Fruit fly (Drosophila melanogaster) whole organism, adult: Measurements from ENCODE around the gene CG17597.

Experiments
- CG11617 ChIP-seq: fragments of 200-800 bp; sonication (Bioruptor generic); optimal IDR thresholded peaks from 2 replicates; lab custom pipeline; 2017; ENCODE audit warnings: mild to moderate bottlenecking, missing biosample characterization, missing genetic modification reagents, missing genetic modification characterization
- CG12768 ChIP-seq: fragments of 200-800 bp; sonication (Bioruptor generic); optimal IDR thresholded peaks from 2 replicates; lab custom pipeline; 2017; ENCODE audit warnings: missing biosample characterization, missing genetic modification characterization, mild to moderate bottlenecking, moderate library complexity, missing genetic modification reagents
- CG14711 ChIP-seq: fragments of 200-800 bp; sonication (Bioruptor generic); optimal IDR thresholded peaks from 2 replicates; lab custom pipeline; 2018; ENCODE audit warnings: missing biosample characterization, mild to moderate bottlenecking, missing genetic modification characterization, moderate library complexity
- CG1620 ChIP-seq: fragments of 200-800 bp; sonication (Bioruptor generic); optimal IDR thresholded peaks from 2 replicates; lab custom pipeline; 2016; ENCODE audit warnings: missing biosample characterization, missing genetic modification characterization
- CG33017 ChIP-seq: fragments of 200-800 bp; sonication (Bioruptor generic); optimal IDR thresholded peaks from 2 replicates; lab custom pipeline; 2018; ENCODE audit warnings: missing biosample characterization, mild to moderate bottlenecking, missing genetic modification characterization, moderate library complexity
- CG5204 ChIP-seq: fragments of 200-800 bp; sonication (Bioruptor generic); optimal IDR thresholded peaks from 2 replicates; lab custom pipeline; 2016; ENCODE audit warnings: missing biosample characterization, missing genetic modification characterization
- CG7045 ChIP-seq: fragments of 200-800 bp; sonication (Bioruptor generic); optimal IDR thresholded peaks from 2 replicates; lab custom pipeline; 2017; ENCODE audit warnings: missing biosample characterization, mild to moderate bottlenecking, missing genetic modification characterization
- CG7101 ChIP-seq: fragments of 200-800 bp; sonication (Bioruptor generic); optimal IDR thresholded peaks from 2 replicates; lab custom pipeline; 2018; ENCODE audit warnings: missing biosample characterization, mild to moderate bottlenecking, missing genetic modification characterization, moderate library complexity
- Hr96 ChIP-seq: fragments of 200-800 bp; sonication (Bioruptor generic); optimal IDR thresholded peaks from 2 replicates; lab custom pipeline; 2016; ENCODE audit warnings: missing biosample characterization, missing genetic modification characterization
- Mnt ChIP-seq: fragments of 200-800 bp; sonication (Bioruptor generic); optimal IDR thresholded peaks from 2 replicates; lab custom pipeline; 2016; ENCODE audit warnings: missing biosample characterization, mild to moderate bottlenecking, missing genetic modification characterization
- bab1 ChIP-seq: fragments of 200-800 bp; sonication (Bioruptor generic); optimal IDR thresholded peaks from 3 replicates; lab custom pipeline; 2019; ENCODE audit warnings: missing biosample characterization, mild to moderate bottlenecking, missing genetic modification characterization, moderate library complexity
- cic ChIP-seq: fragments of 200-800 bp; sonication (Bioruptor generic); optimal IDR thresholded peaks from 2 replicates; lab custom pipeline; 2017; ENCODE audit warnings: missing biosample characterization, mild to moderate bottlenecking, missing genetic modification characterization, moderate library complexity
- kay ChIP-seq: fragments of 200-800 bp; sonication (Bioruptor generic); peaks from one replicate; lab custom pipeline; 2016; ENCODE audit warnings: missing biosample characterization, missing genetic modification characterization, borderline replicate concordance
- ovo ChIP-seq: fragments of 200-800 bp; sonication (Bioruptor generic); optimal IDR thresholded peaks from 2 replicates; lab custom pipeline; 2016; ENCODE audit warnings: missing biosample characterization, missing genetic modification characterization
- pad ChIP-seq: fragments of 200-800 bp; sonication (Bioruptor generic); optimal IDR thresholded peaks from 3 replicates; lab custom pipeline; 2017; ENCODE audit warnings: missing biosample characterization, missing genetic modification characterization, mild to moderate bottlenecking, moderate library complexity, missing genetic modification reagents
- tj ChIP-seq: fragments of 200-800 bp; sonication (Bioruptor generic); optimal IDR thresholded peaks from 3 replicates; lab custom pipeline; 2017; ENCODE audit warnings: missing biosample characterization, mild to moderate bottlenecking, missing genetic modification characterization, moderate library complexity

The CG17597 gene

dm6 chr2L:18783357-18784040 lies 47.5 kb downstream of the CG17597 start:
- no peak for TF ChIP-seq pad (GFP tag; lab: Kevin White, UChicago)
- no peak for TF ChIP-seq ovo
- no peak for TF ChIP-seq Hr96
- no peak for TF ChIP-seq CG33017
- no peak for TF ChIP-seq CG14711 (tag; lab: Kevin White, UChicago)
- TF ChIP-seq CG1620 (GFP tag; lab: Kevin White, UChicago): no peak
- no peak for TF ChIP-seq cic
- TF ChIP-seq CG12768: no peak
- no peak for TF ChIP-seq CG7101 (tag; lab: Kevin White, UChicago)
- no peak for TF ChIP-seq CG5204 (GFP tag; lab: Kevin White, UChicago)
- no peak for TF ChIP-seq tj
- no peak for TF ChIP-seq bab1 (GFP tag; lab: Kevin White, UChicago)
- TF ChIP-seq CG11617 (GFP tag; lab: Kevin White, UChicago): no peak
- no peak for TF ChIP-seq Mnt (GFP tag; lab: Kevin White, UChicago)

DNA sequence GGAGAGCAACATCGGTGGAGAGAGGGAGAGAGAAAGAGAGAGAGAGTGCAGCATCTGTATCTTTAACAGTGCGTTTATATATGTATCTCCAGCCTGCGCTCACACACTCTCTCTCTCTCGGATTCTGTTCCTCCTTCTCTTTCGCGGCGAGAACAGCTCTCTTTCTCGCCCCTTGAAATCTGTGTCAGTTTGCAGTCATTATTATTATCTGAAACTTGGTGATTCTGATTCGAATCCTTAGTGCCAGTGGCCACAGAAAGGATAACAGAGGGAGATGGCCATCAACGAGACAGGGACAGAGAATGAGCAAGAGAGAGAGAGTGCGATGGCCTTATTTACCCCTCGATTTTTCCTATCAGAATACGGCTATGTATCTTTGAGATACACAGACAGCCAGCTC lies 48.0 kb downstream of the CG17597 start:
- TF ChIP-seq CG11617 (GFP tag; lab: Kevin White, UChicago) (no peak), pad (GFP tag; lab: Kevin White, UChicago) (peak; percentile 15)

dm6 chr2L:18782212-18782825 lies 48.6 kb downstream of the CG17597 start:
- TF ChIP-seq Mnt (GFP tag; lab: Kevin White, UChicago) (no peak), CG33017 (no peak), pad (GFP tag; lab: Kevin White, UChicago) (no peak), CG5204 (GFP tag; lab: Kevin White, UChicago) (no peak), kay (GFP tag; lab: Kevin White, UChicago) (no peak), ovo (no peak), CG7045 (GFP tag; lab: Kevin White, UChicago) (no peak)

dm6 chr2L:18780911-18781545 lies 49.9 kb downstream of the CG17597 start:
- TF ChIP-seq CG1620 (GFP tag; lab: Kevin White, UChicago) (no peak), kay (GFP tag; lab: Kevin White, UChicago) (peak; percentile 8)
